Worm (Caenorhabditis elegans): ENCODE results near the gene Y39B6A.34.

Gene Y39B6A.34

DNA sequence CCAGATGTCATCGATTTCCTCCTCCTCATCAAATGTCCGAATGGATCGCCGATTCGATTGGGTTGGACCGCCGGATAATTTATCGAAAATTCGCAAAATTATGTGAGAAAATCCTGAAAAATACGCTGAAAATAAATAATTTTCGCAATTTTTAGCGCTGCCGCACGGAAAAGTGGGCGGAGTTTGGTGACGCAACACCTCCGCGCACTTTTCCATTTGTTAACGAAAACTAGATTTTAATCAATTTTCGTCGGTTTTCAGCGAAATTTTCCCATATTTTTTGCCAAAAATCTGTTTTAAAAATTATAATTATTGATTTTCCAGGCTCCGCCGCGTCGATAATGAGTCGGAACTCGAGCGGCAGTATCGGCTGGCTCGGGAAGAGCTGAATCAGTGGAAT lies at the start of gene Y39B6A.34:
TSS of gene Y39B6A.34 (plus strand) at position 3 of the 400 bp plus-strand sequence.
- TF ChIP-seq ama-1 (optimal IDR thresholded peaks at IDR 0.05) (no peak), tbx-37 (GFP tag; conservative IDR thresholded peaks at IDR 0.05) (no peak), pes-1 (GFP tag; IDR thresholded peaks at IDR 0.05) (peak; percentile 59; the same call in 1 of the 2 replicates)

DNA sequence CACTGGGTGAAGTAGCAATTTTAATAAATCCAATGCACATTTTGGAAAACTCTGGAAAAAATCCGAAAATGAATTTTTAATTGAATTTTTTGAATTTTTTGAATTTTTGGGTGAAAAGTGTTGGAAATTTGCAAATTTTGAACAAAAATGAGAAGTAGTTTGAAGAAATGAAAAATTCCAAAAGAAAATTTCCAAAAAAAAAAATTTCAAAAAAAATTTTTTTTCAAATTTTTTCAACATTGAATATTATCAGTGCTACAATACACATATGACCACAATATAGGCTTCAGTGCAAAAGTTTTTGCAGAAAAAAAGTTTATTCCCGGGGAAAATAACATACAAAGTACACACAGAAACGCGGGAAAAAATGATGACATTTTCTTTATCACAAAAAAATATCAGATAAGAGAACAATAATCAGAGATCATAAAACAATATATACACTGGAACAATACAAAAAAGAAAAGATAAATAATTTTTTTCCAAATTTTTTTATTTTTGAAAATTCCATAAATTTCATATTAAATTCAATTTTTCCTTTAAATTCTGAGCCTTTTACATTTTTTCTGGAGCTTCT lies 43.5 kb upstream of the Y39B6A.34 start, which contains the start of gene hrg-10:
TSS of gene hrg-10 (minus strand) at position 51 of the 577 bp plus-strand sequence.
- no peak for TF ChIP-seq hnd-1 (tag; optimal IDR thresholded peaks at IDR 0.05)
- no peak for TF ChIP-seq scrt-1 (GFP tag; IDR thresholded peaks at IDR 0.05)
- TF ChIP-seq hmg-4 (GFP tag; optimal IDR thresholded peaks at IDR 0.05) = no peak
- TF ChIP-seq ama-1 (optimal IDR thresholded peaks at IDR 0.05) = no peak
- no peak for TF ChIP-seq ets-7 (tag; optimal IDR thresholded peaks at IDR 0.05)
- TF ChIP-seq flt-1 (GFP tag; IDR thresholded peaks at IDR 0.05) = no peak
- no peak for TF ChIP-seq ceh-36 (tag; optimal IDR thresholded peaks at IDR 0.05)
- no peak for TF ChIP-seq B0310.2 (tag; optimal IDR thresholded peaks at IDR 0.05)
- TF ChIP-seq pes-1 (GFP tag; IDR thresholded peaks at IDR 0.05) = no peak
- no peak for TF ChIP-seq sea-1 (GFP tag; conservative IDR thresholded peaks at IDR 0.05)
- no peak for TF ChIP-seq tbx-11 (GFP tag; IDR thresholded peaks at IDR 0.05)
- TF ChIP-seq aly-1 (tag; optimal IDR thresholded peaks at IDR 0.05) = no peak
- TF ChIP-seq tra-4 (tag; optimal IDR thresholded peaks at IDR 0.05) = no peak
- TF ChIP-seq F13C5.2 (tag; optimal IDR thresholded peaks at IDR 0.05) = no peak
- TF ChIP-seq ceh-13 (GFP tag; optimal IDR thresholded peaks at IDR 0.05) = no peak

DNA sequence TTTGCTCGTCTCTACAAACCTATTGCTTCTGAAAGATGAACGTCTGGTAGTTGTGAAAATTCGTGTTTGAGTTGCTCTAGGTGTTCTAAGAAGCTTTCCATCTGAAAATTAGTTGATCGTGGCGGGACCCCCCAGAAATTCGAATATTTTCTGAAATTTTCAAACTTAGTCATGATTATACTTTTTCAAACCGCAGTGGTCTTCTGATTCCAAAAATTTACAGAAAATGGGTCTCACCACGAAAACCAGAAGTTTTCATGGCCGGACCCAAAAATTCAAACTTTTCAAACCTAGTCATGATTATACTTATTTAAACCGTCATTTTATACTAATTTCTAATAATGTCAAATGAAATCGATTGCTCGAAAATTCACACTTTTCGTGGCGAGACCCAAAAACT lies 40.7 kb upstream of the Y39B6A.34 start, which contains the start of gene ztf-20:
TSS of gene ztf-20 (minus strand) at position 101 of the 400 bp plus-strand sequence.
- TF ChIP-seq ceh-36 (tag; optimal IDR thresholded peaks at IDR 0.05) = no peak
- no peak for TF ChIP-seq sea-1 (GFP tag; conservative IDR thresholded peaks at IDR 0.05)
- TF ChIP-seq pes-1 (GFP tag; IDR thresholded peaks at IDR 0.05) = no peak
- no peak for TF ChIP-seq ama-1 (optimal IDR thresholded peaks at IDR 0.05)
- no peak for TF ChIP-seq hnd-1 (tag; optimal IDR thresholded peaks at IDR 0.05)
- no peak for TF ChIP-seq F13C5.2 (tag; optimal IDR thresholded peaks at IDR 0.05)
- TF ChIP-seq hmg-4 (GFP tag; optimal IDR thresholded peaks at IDR 0.05) = no peak

DNA sequence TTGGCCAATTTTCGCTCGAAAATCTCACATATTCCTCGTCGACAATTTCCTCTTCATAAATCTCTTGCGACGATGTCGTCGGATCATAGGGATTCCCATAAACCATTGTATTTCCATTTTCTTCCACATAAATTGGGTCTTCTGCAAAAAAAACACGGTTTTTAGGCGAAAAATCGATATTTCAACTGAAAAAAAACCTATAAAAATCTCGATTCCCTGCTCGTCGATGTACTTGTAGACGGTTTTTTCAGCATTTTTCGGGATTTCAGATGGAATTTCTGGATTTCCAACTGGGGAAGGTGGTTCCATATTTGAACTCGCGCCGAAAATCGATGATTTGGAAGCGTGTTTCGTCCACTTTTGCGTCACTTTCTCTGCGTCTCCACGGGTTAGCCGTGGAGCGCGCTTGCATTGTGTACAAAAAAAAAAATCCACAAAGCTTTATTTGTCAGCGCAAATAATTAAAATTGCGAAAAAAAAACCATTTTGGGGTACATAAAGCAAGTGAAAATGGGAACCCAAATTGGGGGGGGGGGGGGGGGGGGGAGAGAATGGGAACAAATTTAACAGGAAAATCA lies 33.2 kb upstream of the Y39B6A.34 start, which contains the start of gene Y39B6A.43:
TSS of gene Y39B6A.43 (minus strand) at position 351 of the 578 bp plus-strand sequence.
- TF ChIP-seq tbx-37 (GFP tag; conservative IDR thresholded peaks at IDR 0.05) (0 out of 2 replicates have a peak, but pooled peaks have one; percentile 26), pes-1 (GFP tag; IDR thresholded peaks at IDR 0.05) (peak; percentile 54), ama-1 (optimal IDR thresholded peaks at IDR 0.05) (no peak), F13C5.2 (tag; optimal IDR thresholded peaks at IDR 0.05) (peak; percentile 87), hmg-4 (GFP tag; optimal IDR thresholded peaks at IDR 0.05) (peak; percentile 28), sea-1 (GFP tag; conservative IDR thresholded peaks at IDR 0.05) (no peak), ceh-13 (GFP tag; optimal IDR thresholded peaks at IDR 0.05) (no peak), hnd-1 (tag; optimal IDR thresholded peaks at IDR 0.05) (no peak), flt-1 (GFP tag; IDR thresholded peaks at IDR 0.05) (peak; percentile 61; the same call in 1 of the 2 replicates), ets-7 (tag; optimal IDR thresholded peaks at IDR 0.05) (no peak), B0310.2 (tag; optimal IDR thresholded peaks at IDR 0.05) (peak; percentile 6)

DNA sequence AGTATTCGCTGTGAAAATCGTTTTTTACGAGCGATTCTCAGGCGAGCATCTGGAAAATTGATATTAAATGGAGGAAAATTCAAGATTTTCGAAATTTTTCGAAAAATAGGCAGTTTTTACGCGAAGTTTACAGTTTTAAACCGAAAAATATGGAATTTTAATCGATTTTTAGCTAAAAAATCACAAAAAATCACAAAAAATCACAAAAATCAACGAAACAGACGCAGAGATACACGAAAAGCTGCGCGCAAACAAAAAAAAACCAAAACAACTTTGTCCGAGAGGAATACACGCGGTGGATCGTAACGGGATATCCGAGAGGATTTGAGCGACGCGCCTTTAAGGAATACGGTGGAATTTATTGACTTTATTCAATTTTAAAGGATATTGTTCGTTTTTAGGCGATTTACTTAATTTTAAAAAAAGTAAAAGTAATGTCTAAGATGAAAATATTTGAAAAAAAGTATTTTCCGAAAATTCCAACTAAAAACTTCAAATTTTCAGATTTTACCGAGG lies 31.2 kb upstream of the Y39B6A.34 start, which contains the start of gene Y39B6A.42:
TSS of gene Y39B6A.42 (minus strand) at position 51 of the 516 bp plus-strand sequence.
- TF ChIP-seq ceh-36 (tag; optimal IDR thresholded peaks at IDR 0.05) (no peak), sea-1 (GFP tag; conservative IDR thresholded peaks at IDR 0.05) (no peak), pes-1 (GFP tag; IDR thresholded peaks at IDR 0.05) (no peak), hmbx-1 (tag; optimal IDR thresholded peaks at IDR 0.05) (no peak), tra-4 (tag; optimal IDR thresholded peaks at IDR 0.05) (no peak), hmg-4 (GFP tag; optimal IDR thresholded peaks at IDR 0.05) (no peak), B0310.2 (tag; optimal IDR thresholded peaks at IDR 0.05) (no peak), ets-7 (tag; optimal IDR thresholded peaks at IDR 0.05) (no peak), tbx-37 (GFP tag; conservative IDR thresholded peaks at IDR 0.05) (no peak), flt-1 (GFP tag; IDR thresholded peaks at IDR 0.05) (no peak), F13C5.2 (tag; optimal IDR thresholded peaks at IDR 0.05) (no peak), ceh-13 (GFP tag; optimal IDR thresholded peaks at IDR 0.05) (no peak), scrt-1 (GFP tag; IDR thresholded peaks at IDR 0.05) (no peak), ama-1 (optimal IDR thresholded peaks at IDR 0.05) (no peak), tbx-11 (GFP tag; IDR thresholded peaks at IDR 0.05) (no peak), hnd-1 (tag; optimal IDR thresholded peaks at IDR 0.05) (no peak), aly-1 (tag; optimal IDR thresholded peaks at IDR 0.05) (no peak)

DNA sequence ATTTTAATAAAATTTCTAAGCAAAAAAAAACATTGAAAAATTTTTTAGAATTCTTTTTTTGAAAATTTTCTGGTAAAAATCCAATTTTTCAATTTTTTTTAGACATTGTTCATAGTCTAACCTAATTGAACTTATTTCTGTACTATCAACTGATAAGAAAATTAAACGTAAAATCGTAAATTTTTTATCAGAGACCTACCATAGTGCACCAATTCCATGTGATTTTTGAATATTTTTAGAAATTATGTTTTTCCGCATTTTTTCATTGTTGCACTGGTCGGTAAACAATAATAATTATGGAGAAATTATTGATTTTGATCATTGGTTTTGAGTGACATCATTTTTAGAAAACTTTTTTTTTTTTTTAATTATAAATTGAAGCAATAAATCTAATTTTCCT lies 24.3 kb upstream of the Y39B6A.34 start:
- no peak for TF ChIP-seq sea-1 (GFP tag; conservative IDR thresholded peaks at IDR 0.05)
- no peak for TF ChIP-seq ceh-13 (GFP tag; optimal IDR thresholded peaks at IDR 0.05)
- TF ChIP-seq flt-1 (GFP tag; IDR thresholded peaks at IDR 0.05) = no peak
- TF ChIP-seq hmbx-1 (tag; optimal IDR thresholded peaks at IDR 0.05) = no peak
- TF ChIP-seq tbx-37 (GFP tag; conservative IDR thresholded peaks at IDR 0.05) = no peak
- TF ChIP-seq aly-1 (tag; optimal IDR thresholded peaks at IDR 0.05) = no peak
- no peak for TF ChIP-seq tra-4 (tag; optimal IDR thresholded peaks at IDR 0.05)
- TF ChIP-seq tbx-11 (GFP tag; IDR thresholded peaks at IDR 0.05) = no peak
- TF ChIP-seq pes-1 (GFP tag; IDR thresholded peaks at IDR 0.05) = no peak
- no peak for TF ChIP-seq ets-7 (tag; optimal IDR thresholded peaks at IDR 0.05)
- TF ChIP-seq scrt-1 (GFP tag; IDR thresholded peaks at IDR 0.05) = no peak
- TF ChIP-seq ama-1 (optimal IDR thresholded peaks at IDR 0.05) = no peak
- TF ChIP-seq F13C5.2 (tag; optimal IDR thresholded peaks at IDR 0.05) = no peak
- TF ChIP-seq hmg-4 (GFP tag; optimal IDR thresholded peaks at IDR 0.05) = no peak
- no peak for TF ChIP-seq hnd-1 (tag; optimal IDR thresholded peaks at IDR 0.05)
- no peak for TF ChIP-seq B0310.2 (tag; optimal IDR thresholded peaks at IDR 0.05)
- no peak for TF ChIP-seq ceh-36 (tag; optimal IDR thresholded peaks at IDR 0.05)

DNA sequence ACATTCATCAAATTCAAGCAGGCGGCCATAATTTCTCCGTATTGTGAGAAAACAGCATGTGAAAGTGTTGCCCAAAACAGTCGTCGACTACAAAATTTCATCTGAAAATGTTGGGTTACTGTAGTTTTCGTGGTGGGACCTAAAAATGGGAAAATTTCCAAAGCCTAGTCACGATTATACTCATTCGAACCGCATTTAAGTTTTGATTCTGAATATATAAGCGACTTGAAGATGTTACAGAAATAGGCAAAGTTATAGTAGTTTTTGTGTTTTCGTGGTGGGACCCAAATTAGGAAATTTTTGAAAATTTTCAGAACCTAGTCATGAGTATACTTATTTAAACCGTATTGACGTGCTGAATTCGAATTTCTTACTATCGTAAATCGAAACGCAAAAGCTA lies 22.9 kb upstream of the Y39B6A.34 start, which contains the start of gene Y39B6A.41:
TSS of gene Y39B6A.41 (minus strand) at position 101 of the 400 bp plus-strand sequence.
- TF ChIP-seq scrt-1 (GFP tag; IDR thresholded peaks at IDR 0.05) = no peak
- TF ChIP-seq ceh-36 (tag; optimal IDR thresholded peaks at IDR 0.05) = no peak
- TF ChIP-seq B0310.2 (tag; optimal IDR thresholded peaks at IDR 0.05) = no peak
- no peak for TF ChIP-seq F13C5.2 (tag; optimal IDR thresholded peaks at IDR 0.05)
- TF ChIP-seq ets-7 (tag; optimal IDR thresholded peaks at IDR 0.05) = no peak
- TF ChIP-seq flt-1 (GFP tag; IDR thresholded peaks at IDR 0.05) = no peak
- TF ChIP-seq tra-4 (tag; optimal IDR thresholded peaks at IDR 0.05) = no peak
- TF ChIP-seq pes-1 (GFP tag; IDR thresholded peaks at IDR 0.05) = no peak
- TF ChIP-seq tbx-37 (GFP tag; conservative IDR thresholded peaks at IDR 0.05) = no peak
- no peak for TF ChIP-seq hmbx-1 (tag; optimal IDR thresholded peaks at IDR 0.05)
- no peak for TF ChIP-seq sea-1 (GFP tag; conservative IDR thresholded peaks at IDR 0.05)
- TF ChIP-seq ama-1 (optimal IDR thresholded peaks at IDR 0.05) = no peak
- no peak for TF ChIP-seq aly-1 (tag; optimal IDR thresholded peaks at IDR 0.05)
- no peak for TF ChIP-seq tbx-11 (GFP tag; IDR thresholded peaks at IDR 0.05)
- no peak for TF ChIP-seq ceh-13 (GFP tag; optimal IDR thresholded peaks at IDR 0.05)
- TF ChIP-seq hmg-4 (GFP tag; optimal IDR thresholded peaks at IDR 0.05) = no peak
- TF ChIP-seq hnd-1 (tag; optimal IDR thresholded peaks at IDR 0.05) = no peak

Data from whole organism, early embryonic.